Worm (Caenorhabditis elegans) whole organism, L4 larva: ENCODE data around the gene K02A6.2.

Source experiments
- D1046.2 ChIP-seq: fragments of 200-800 bp; sonication (Bioruptor generic); IDR thresholded peaks from 2 replicates; pipeline ENCODE4 v1.3.6; 2022; ENCODE audit warnings: missing genetic modification characterization, missing compliant biosample characterization
- F10B5.3 ChIP-seq: sonication (generic microtip); optimal IDR thresholded peaks from 2 replicates; lab custom pipeline; 2016; ENCODE audit warnings: mild to moderate bottlenecking, missing genetic modification characterization, missing compliant biosample characterization
- F49E8.2 ChIP-seq: sonication (generic microtip); optimal IDR thresholded peaks from 2 replicates; lab custom pipeline; 2016; ENCODE audit warnings: missing compliant biosample characterization, mild to moderate bottlenecking, missing genetic modification characterization, borderline replicate concordance
- R02D3.7 ChIP-seq: fragments of 150-350 bp; sonication (generic microtip); optimal IDR thresholded peaks from 3 replicates; lab custom pipeline; 2014; ENCODE audit warnings: missing biosample characterization, missing genetic modification characterization
- T26A8.4 ChIP-seq: fragments of 200-800 bp; sonication (Bioruptor generic); IDR thresholded peaks from 2 replicates; pipeline ENCODE4 v1.3.6; 2022; ENCODE audit warnings: missing genetic modification characterization, missing compliant biosample characterization
- Y105C5A.15 ChIP-seq: fragments of 200-800 bp; sonication (Bioruptor generic); IDR thresholded peaks from 2 replicates; pipeline ENCODE4 v1.3.6; 2022; ENCODE audit warnings: missing genetic modification characterization, missing compliant biosample characterization
- ZK337.2 ChIP-seq: fragments of 200-800 bp; sonication (Bioruptor generic); IDR thresholded peaks from 2 replicates; pipeline ENCODE4 v1.3.6; 2022; ENCODE audit warnings: missing genetic modification reagents, missing genetic modification characterization, missing compliant biosample characterization
- ZK546.5 ChIP-seq, 2 experiments: sonication (generic microtip); optimal IDR thresholded peaks; 2 replicates each; lab custom pipeline; 2017; ENCODE audit warnings: missing biosample characterization in 2 of 2, missing genetic modification characterization in 2 of 2
- arid-1 ChIP-seq: fragments of 200-800 bp; sonication (Bioruptor generic); conservative IDR thresholded peaks from 2 replicates; pipeline ENCODE4 v1.3.6; 2022; ENCODE audit warnings: missing genetic modification reagents, missing genetic modification characterization, missing compliant biosample characterization
- attf-4 ChIP-seq: sonication (generic microtip); optimal IDR thresholded peaks from 3 replicates; lab custom pipeline; 2017; ENCODE audit warnings: missing biosample characterization, missing genetic modification characterization
- ceh-28 ChIP-seq: fragments of 150-350 bp; optimal IDR thresholded peaks from 2 replicates; lab custom pipeline; 2014; ENCODE audit warnings: missing biosample characterization, missing genetic modification reagents, missing genetic modification characterization
- ceh-32 ChIP-seq: sonication (generic microtip); optimal IDR thresholded peaks from 2 replicates; lab custom pipeline; 2016; ENCODE audit warnings: mild to moderate bottlenecking, missing genetic modification characterization, missing compliant biosample characterization; ENCODE audit not compliant: poor library complexity
- ceh-44 ChIP-seq: fragments of 200-800 bp; sonication (Bioruptor generic); IDR thresholded peaks from 2 replicates; pipeline ENCODE4 v1.3.6; 2022; ENCODE audit warnings: missing genetic modification reagents, missing genetic modification characterization, missing compliant biosample characterization
- ctbp-1 ChIP-seq: fragments of 200-800 bp; sonication (Bioruptor generic); IDR thresholded peaks from 2 replicates; pipeline ENCODE4 v1.3.6; 2022; ENCODE audit warnings: missing genetic modification reagents, missing genetic modification characterization, missing compliant biosample characterization
- daf-12 ChIP-seq: fragments of 150-350 bp; optimal IDR thresholded peaks from 2 replicates; lab custom pipeline; 2014; ENCODE audit warnings: missing biosample characterization, missing genetic modification reagents, missing genetic modification characterization
- daf-16 ChIP-seq, 3 experiments: sonication (generic microtip); optimal IDR thresholded peaks; 2 replicates each; lab custom pipeline; 2016 to 2017; ENCODE audit warnings: missing genetic modification characterization in 3 of 3, missing genetic modification reagents in 3 of 3, mild to moderate bottlenecking in 2 of 3, missing compliant biosample characterization in 2 of 3, missing biosample characterization in 1 of 3, moderate library complexity in 1 of 3
- daf-8 ChIP-seq: fragments of 200-800 bp; sonication (Bioruptor generic); IDR thresholded peaks from 2 replicates; pipeline ENCODE4 v1.3.6; 2022; ENCODE audit warnings: missing genetic modification characterization, missing compliant biosample characterization
- dmd-6 ChIP-seq: fragments of 200-800 bp; sonication (Bioruptor generic); IDR thresholded peaks from 2 replicates; pipeline ENCODE4 v1.3.6; 2022; ENCODE audit warnings: missing genetic modification reagents, missing genetic modification characterization, missing compliant biosample characterization
- duxl-1 ChIP-seq: sonication (generic microtip); optimal IDR thresholded peaks from 2 replicates; lab custom pipeline; 2016; ENCODE audit warnings: mild to moderate bottlenecking, missing genetic modification characterization, moderate library complexity, missing compliant biosample characterization; ENCODE audit not compliant: poor library complexity
- dve-1 ChIP-seq: sonication (generic microtip); optimal IDR thresholded peaks from 2 replicates; lab custom pipeline; 2017; ENCODE audit warnings: antibody characterized with exemption, mild to moderate bottlenecking, missing genetic modification characterization, missing compliant biosample characterization; ENCODE audit not compliant: insufficient read depth
- fkh-10 ChIP-seq: fragments of 150-350 bp; optimal IDR thresholded peaks from 2 replicates; lab custom pipeline; 2014; ENCODE audit warnings: missing biosample characterization, missing genetic modification reagents, missing genetic modification characterization
- fos-1 ChIP-seq: fragments of 150-350 bp; optimal IDR thresholded peaks from 2 replicates; lab custom pipeline; 2014; ENCODE audit warnings: missing biosample characterization, missing genetic modification characterization
- hif-1 ChIP-seq, 2 experiments: sonication (generic microtip); optimal IDR thresholded peaks; 2 replicates each; lab custom pipeline; 2016 to 2017; ENCODE audit warnings: missing compliant biosample characterization in 2 of 2, missing genetic modification characterization in 2 of 2, missing genetic modification reagents in 2 of 2, missing genotype in 2 of 2, mild to moderate bottlenecking in 1 of 2
- hlh-11 ChIP-seq: fragments of 200-800 bp; sonication (Bioruptor generic); optimal IDR thresholded peaks from 2 replicates; lab custom pipeline; 2018; ENCODE audit warnings: mild to moderate bottlenecking, missing genetic modification characterization, missing compliant biosample characterization
- hlh-30 ChIP-seq: sonication (generic microtip); optimal IDR thresholded peaks from 2 replicates; lab custom pipeline; 2017; ENCODE audit warnings: antibody characterized with exemption, mild to moderate bottlenecking, missing genetic modification characterization, missing compliant biosample characterization; ENCODE audit not compliant: insufficient read depth
- jun-1 ChIP-seq: fragments of 150-350 bp; optimal IDR thresholded peaks from 2 replicates; lab custom pipeline; 2014; ENCODE audit warnings: missing biosample characterization, missing genetic modification reagents, missing genetic modification characterization
- lim-7 ChIP-seq: fragments of 200-800 bp; sonication (Bioruptor generic); IDR thresholded peaks from 2 replicates; pipeline ENCODE4 v1.3.6; 2022; ENCODE audit warnings: missing genetic modification characterization, missing compliant biosample characterization
- lin-29 ChIP-seq: fragments of 200-800 bp; sonication (Bioruptor generic); IDR thresholded peaks from 2 replicates; pipeline ENCODE4 v1.3.6; 2022; ENCODE audit warnings: missing genetic modification reagents, missing genetic modification characterization, missing compliant biosample characterization
- lin-39 ChIP-seq: fragments of 150-350 bp; optimal IDR thresholded peaks from 2 replicates; lab custom pipeline; 2014; ENCODE audit warnings: missing biosample characterization, missing genetic modification reagents, missing genetic modification characterization
- lir-3 ChIP-seq: sonication (generic microtip); optimal IDR thresholded peaks from 2 replicates; lab custom pipeline; 2016; ENCODE audit warnings: mild to moderate bottlenecking, missing genetic modification characterization, missing compliant biosample characterization
- madf-9 ChIP-seq: fragments of 200-800 bp; sonication (Bioruptor generic); conservative IDR thresholded peaks from 2 replicates; pipeline ENCODE4 v1.3.6; 2022; ENCODE audit warnings: missing genetic modification reagents, missing genetic modification characterization, missing compliant biosample characterization
- mdl-1 ChIP-seq, 2 experiments: fragments of 150-350 bp in 1 of 2; sonication (generic microtip) in 1 of 2; optimal IDR thresholded peaks; 2 replicates each; lab custom pipeline; 2014 to 2017; ENCODE audit warnings: missing biosample characterization in 2 of 2, missing genetic modification characterization in 2 of 2
- mep-1 ChIP-seq: fragments of 150-350 bp; sonication (generic microtip); optimal IDR thresholded peaks from 3 replicates; lab custom pipeline; 2014; ENCODE audit warnings: missing biosample characterization, missing genetic modification characterization
- mes-2 ChIP-seq: sonication (generic microtip); optimal IDR thresholded peaks from 2 replicates; lab custom pipeline; 2016; ENCODE audit warnings: missing genotype, mild to moderate bottlenecking, missing genetic modification characterization, missing compliant biosample characterization; ENCODE audit not compliant: poor library complexity, severe bottlenecking
- mxl-2 ChIP-seq: fragments of 200-800 bp; sonication (Bioruptor generic); conservative IDR thresholded peaks from 2 replicates; pipeline ENCODE4 v1.3.6; 2022; ENCODE audit warnings: missing genetic modification reagents, missing genetic modification characterization, missing compliant biosample characterization
- nhr-111 ChIP-seq: fragments of 200-800 bp; sonication (Bioruptor generic); optimal IDR thresholded peaks from 2 replicates; lab custom pipeline; 2018; ENCODE audit warnings: mild to moderate bottlenecking, missing genetic modification characterization, missing compliant biosample characterization
- nhr-237 ChIP-seq: sonication (generic microtip); optimal IDR thresholded peaks from 2 replicates; lab custom pipeline; 2017; ENCODE audit warnings: missing biosample characterization, missing genetic modification characterization
- nhr-48 ChIP-seq: sonication (generic microtip); optimal IDR thresholded peaks from 2 replicates; lab custom pipeline; 2016; ENCODE audit warnings: mild to moderate bottlenecking, missing genetic modification characterization, missing compliant biosample characterization
- nhr-6 ChIP-seq: fragments of 150-350 bp; optimal IDR thresholded peaks from 2 replicates; lab custom pipeline; 2014; ENCODE audit warnings: missing biosample characterization, missing genetic modification characterization
- nhr-76 ChIP-seq: fragments of 150-350 bp; optimal IDR thresholded peaks from 2 replicates; lab custom pipeline; 2014; ENCODE audit warnings: missing biosample characterization, missing genetic modification characterization
- sdz-12 ChIP-seq: fragments of 200-800 bp; sonication (Bioruptor generic); optimal IDR thresholded peaks from 2 replicates; lab custom pipeline; 2018; ENCODE audit warnings: mild to moderate bottlenecking, missing genetic modification characterization, missing compliant biosample characterization
- set-16 ChIP-seq: fragments of 200-800 bp; sonication (Bioruptor generic); IDR thresholded peaks from 2 replicates; pipeline ENCODE4 v1.3.6; 2022; ENCODE audit warnings: missing genetic modification reagents, missing genetic modification characterization, missing compliant biosample characterization
- snpc-1.2 ChIP-seq: fragments of 200-800 bp; sonication (Bioruptor generic); IDR thresholded peaks from 2 replicates; pipeline ENCODE4 v1.3.6; 2022; ENCODE audit warnings: missing genetic modification reagents, missing genetic modification characterization, missing compliant biosample characterization
- snpc-4 ChIP-seq: fragments of 150-350 bp; optimal IDR thresholded peaks from 2 replicates; lab custom pipeline; 2014; ENCODE audit warnings: missing biosample characterization, missing genetic modification characterization
- spr-1 ChIP-seq: sonication (generic microtip); optimal IDR thresholded peaks from 2 replicates; lab custom pipeline; 2016; ENCODE audit warnings: mild to moderate bottlenecking, missing genetic modification characterization, missing compliant biosample characterization
- spr-3 ChIP-seq: fragments of 200-800 bp; sonication (Bioruptor generic); optimal IDR thresholded peaks from 2 replicates; lab custom pipeline; 2018; ENCODE audit warnings: mild to moderate bottlenecking, missing genetic modification characterization, missing compliant biosample characterization
- tag-97 ChIP-seq: fragments of 200-800 bp; sonication (Bioruptor generic); IDR thresholded peaks from 2 replicates; pipeline ENCODE4 v1.3.6; 2022; ENCODE audit warnings: missing genetic modification characterization, missing compliant biosample characterization
- vab-7 ChIP-seq: fragments of 200-800 bp; sonication (Bioruptor generic); IDR thresholded peaks from 2 replicates; pipeline ENCODE4 v1.3.6; 2022; ENCODE audit warnings: missing genetic modification reagents, missing genetic modification characterization, missing compliant biosample characterization
- zag-1 ChIP-seq: fragments of 150-350 bp; optimal IDR thresholded peaks from 2 replicates; lab custom pipeline; 2014; ENCODE audit warnings: missing biosample characterization, missing genetic modification characterization
- zfp-3 ChIP-seq: fragments of 200-800 bp; sonication (Bioruptor generic); conservative IDR thresholded peaks from 2 replicates; pipeline ENCODE4 v1.3.6; 2022; ENCODE audit warnings: missing genetic modification reagents, missing genetic modification characterization, missing compliant biosample characterization
- ztf-11 ChIP-seq: fragments of 150-350 bp; optimal IDR thresholded peaks from 2 replicates; lab custom pipeline; 2014; ENCODE audit warnings: missing biosample characterization, missing genetic modification characterization

K02A6.2 gene

ce11 chrX:8210999-8211398 is 13.8 kb downstream of the K02A6.2 start, which contains the start of gene cdd-1 (continued):
- TF ChIP-seq daf-8 (GFP tag; lab: Robert Waterston, UW): no peak
- no peak for TF ChIP-seq hif-1 (tag; optimal IDR thresholded peaks at IDR 0.05; lab: Kevin White, UChicago)
- no peak for TF ChIP-seq nhr-237 (tag; lab: Kevin White, UChicago)
- TF ChIP-seq zag-1 (tag; lab: Kevin White, UChicago): no peak
- no peak for TF ChIP-seq ztf-11
- no peak for TF ChIP-seq sdz-12 (GFP tag; lab: Kevin White, UChicago)
- TF ChIP-seq attf-4: no peak
- TF ChIP-seq lim-7 (GFP tag; lab: Robert Waterston, UW): no peak
- no peak for TF ChIP-seq duxl-1 (tag; lab: Kevin White, UChicago)
- TF ChIP-seq set-16 (GFP tag; lab: Robert Waterston, UW): no peak
- TF ChIP-seq F49E8.2: no peak
- no peak for TF ChIP-seq tag-97 (GFP tag; lab: Robert Waterston, UW)
- no peak for TF ChIP-seq Y105C5A.15 (GFP tag; lab: Robert Waterston, UW)
- no peak for TF ChIP-seq ceh-44
- TF ChIP-seq ceh-32: no peak
- TF ChIP-seq vab-7 (GFP tag; lab: Robert Waterston, UW): no peak
- TF ChIP-seq dve-1 (tag; lab: Kevin White, UChicago): peak; percentile 75
- TF ChIP-seq ctbp-1 (GFP tag; lab: Robert Waterston, UW): no peak
- TF ChIP-seq mes-2 (tag; lab: Kevin White, UChicago): no peak
- TF ChIP-seq arid-1 (GFP tag; lab: Robert Waterston, UW): no peak
- peak in 1 of 2 experiments; percentile 67 for TF ChIP-seq mdl-1 (tag; optimal IDR thresholded peaks at IDR 0.05; lab: Kevin White, UChicago)
- TF ChIP-seq D1046.2: no peak
- peak; percentile 71 for TF ChIP-seq hlh-11
- peak; percentile 47 for TF ChIP-seq nhr-48 (tag; lab: Kevin White, UChicago)
- no peak for TF ChIP-seq ZK337.2
- no peak for TF ChIP-seq jun-1 (tag; lab: Kevin White, UChicago)
- TF ChIP-seq spr-3 (GFP tag; lab: Kevin White, UChicago): no peak
- TF ChIP-seq mxl-2 (GFP tag; lab: Robert Waterston, UW): no peak
- TF ChIP-seq hlh-30 (tag; lab: Kevin White, UChicago): peak; percentile 64
- TF ChIP-seq daf-12: no peak
- peak; percentile 53; the same call in 1 of the 2 replicates for TF ChIP-seq dmd-6
- no peak for TF ChIP-seq nhr-76 (tag; lab: Kevin White, UChicago)
- no peak for TF ChIP-seq snpc-1.2 (GFP tag; lab: Robert Waterston, UW)
- TF ChIP-seq lir-3: no peak
- no peak for TF ChIP-seq nhr-6 (tag; lab: Kevin White, UChicago)
- TF ChIP-seq ZK546.5 (tag; optimal IDR thresholded peaks at IDR 0.05; lab: Kevin White, UChicago): no peak
- no peak for TF ChIP-seq lin-39 (tag; lab: Kevin White, UChicago)
- TF ChIP-seq mep-1: peak; percentile 54
- no peak for TF ChIP-seq R02D3.7 (tag; lab: Kevin White, UChicago)
- TF ChIP-seq T26A8.4 (GFP tag; lab: Robert Waterston, UW): no peak
- no peak for TF ChIP-seq spr-1 (tag; lab: Kevin White, UChicago)
- no peak for TF ChIP-seq F10B5.3 (tag; lab: Kevin White, UChicago)
- TF ChIP-seq nhr-111 (GFP tag; lab: Kevin White, UChicago): no peak
- TF ChIP-seq lin-29 (GFP tag; lab: Robert Waterston, UW): no peak
- no peak for TF ChIP-seq daf-16 (GFP tag; optimal IDR thresholded peaks at IDR 0.05; lab: Kevin White, UChicago)
- peak; percentile 77 for TF ChIP-seq daf-16 (tag; optimal IDR thresholded peaks at IDR 0.05; lab: Kevin White, UChicago)
- TF ChIP-seq ceh-28 (tag; lab: Kevin White, UChicago): no peak
- no peak for TF ChIP-seq fos-1
- no peak for TF ChIP-seq madf-9 (GFP tag; lab: Robert Waterston, UW)
- TF ChIP-seq snpc-4 (tag; lab: Kevin White, UChicago): no peak
- TF ChIP-seq fkh-10 (GFP tag; lab: Kevin White, UChicago): no peak
- TF ChIP-seq zfp-3 (GFP tag; lab: Robert Waterston, UW): no peak
